Fruit fly (Drosophila melanogaster) whole organism, embryonic: ENCODE data around the gene CG3918.

Source experiments
- CG10979 ChIP-seq: fragments of 200-800 bp; sonication (Bioruptor generic); optimal IDR thresholded peaks from 2 replicates; lab custom pipeline; 2018; ENCODE audit warnings: missing biosample characterization, mild to moderate bottlenecking, missing genetic modification characterization, moderate library complexity
- CG11504 ChIP-seq: fragments of 200-800 bp; sonication (Bioruptor generic); optimal IDR thresholded peaks from 3 replicates; lab custom pipeline; 2019; ENCODE audit warnings: missing biosample characterization, mild to moderate bottlenecking, missing genetic modification characterization, moderate library complexity
- CG11560 ChIP-seq: fragments of 200-800 bp; sonication (Bioruptor generic); IDR thresholded peaks from 3 replicates; pipeline ENCODE4 v1.3.6; 2022; ENCODE audit warnings: missing biosample characterization, missing genetic modification characterization
- CG12071 ChIP-seq: fragments of 200-800 bp; sonication (Bioruptor generic); optimal IDR thresholded peaks from 3 replicates; lab custom pipeline; 2018; ENCODE audit warnings: missing biosample characterization, mild to moderate bottlenecking, missing genetic modification characterization
- CG12659 ChIP-seq: fragments of 200-800 bp; sonication (Bioruptor generic); optimal IDR thresholded peaks from 3 replicates; lab custom pipeline; 2017; ENCODE audit warnings: mild to moderate bottlenecking, missing biosample characterization, missing genetic modification reagents, missing genetic modification characterization
- CG12942 ChIP-seq: fragments of 200-800 bp; sonication (Bioruptor generic); optimal IDR thresholded peaks from 3 replicates; lab custom pipeline; 2016; ENCODE audit warnings: missing biosample characterization, missing genetic modification characterization
- CG13424 ChIP-seq: fragments of 200-800 bp; sonication (Bioruptor generic); optimal IDR thresholded peaks from 2 replicates; lab custom pipeline; 2019; ENCODE audit warnings: missing biosample characterization, mild to moderate bottlenecking, missing genetic modification characterization, moderate library complexity
- CG17612 ChIP-seq: fragments of 200-800 bp; sonication (Bioruptor generic); IDR thresholded peaks from 2 replicates; pipeline ENCODE4 v1.3.6; 2022; ENCODE audit warnings: missing biosample characterization, missing genetic modification characterization
- CG1832 ChIP-seq: fragments of 200-800 bp; sonication (Bioruptor generic); optimal IDR thresholded peaks from 2 replicates; lab custom pipeline; 2017; ENCODE audit warnings: missing biosample characterization, mild to moderate bottlenecking, missing genetic modification characterization, inconsistent platforms
- CG2116 ChIP-seq: fragments of 200-800 bp; sonication (Bioruptor generic); optimal IDR thresholded peaks from 3 replicates; lab custom pipeline; 2018; ENCODE audit warnings: missing biosample characterization, mild to moderate bottlenecking, missing genetic modification characterization
- CG3407 ChIP-seq: fragments of 200-800 bp; sonication (Bioruptor generic); optimal IDR thresholded peaks from 2 replicates; lab custom pipeline; 2018; ENCODE audit warnings: missing biosample characterization, mild to moderate bottlenecking, missing genetic modification characterization
- CG3838 ChIP-seq: fragments of 200-800 bp; sonication (Bioruptor generic); optimal IDR thresholded peaks from 3 replicates; lab custom pipeline; 2016; ENCODE audit warnings: missing biosample characterization, missing genetic modification characterization
- CG4854 ChIP-seq: fragments of 200-800 bp; sonication (Bioruptor generic); optimal IDR thresholded peaks from 2 replicates; lab custom pipeline; 2016; ENCODE audit warnings: missing biosample characterization, missing genetic modification characterization, inconsistent platforms
- CG6854 ChIP-seq: fragments of 200-800 bp; sonication (Bioruptor generic); optimal IDR thresholded peaks from 3 replicates; lab custom pipeline; 2017; ENCODE audit warnings: missing biosample characterization, mild to moderate bottlenecking, missing genetic modification characterization
- CG7745 ChIP-seq: fragments of 200-800 bp; sonication (Bioruptor generic); optimal IDR thresholded peaks from 2 replicates; lab custom pipeline; 2018; ENCODE audit warnings: missing biosample characterization, mild to moderate bottlenecking, missing genetic modification characterization, moderate library complexity
- CG8281 ChIP-seq: fragments of 200-800 bp; sonication (Bioruptor generic); optimal IDR thresholded peaks from 2 replicates; lab custom pipeline; 2018; ENCODE audit warnings: missing biosample characterization, mild to moderate bottlenecking, missing genetic modification characterization, moderate library complexity
- CG8478 ChIP-seq: fragments of >200 bp; optimal IDR thresholded peaks from 2 replicates; lab custom pipeline; 2018
- CG8765 ChIP-seq: fragments of 200-800 bp; sonication (Bioruptor generic); IDR thresholded peaks from 2 replicates; pipeline ENCODE4 v1.3.6; 2022; ENCODE audit warnings: missing biosample characterization, missing genetic modification characterization
- Camta ChIP-seq: fragments of 200-800 bp; sonication (Bioruptor generic); optimal IDR thresholded peaks from 2 replicates; lab custom pipeline; 2016; ENCODE audit warnings: missing biosample characterization, missing genetic modification characterization
- Dbx ChIP-seq: fragments of 200-800 bp; sonication (Bioruptor generic); IDR thresholded peaks from 3 replicates; pipeline ENCODE4 v1.3.6; 2022; ENCODE audit warnings: missing biosample characterization, missing genetic modification characterization
- Deaf1 ChIP-seq: fragments of 200-800 bp; optimal IDR thresholded peaks from 3 replicates; lab custom pipeline; 2019; ENCODE audit warnings: missing biosample characterization, mild to moderate bottlenecking, missing genetic modification characterization, moderate library complexity
- Doc3 ChIP-seq: fragments of 200-800 bp; sonication (Bioruptor generic); IDR thresholded peaks from 3 replicates; pipeline ENCODE4 v1.3.6; 2022; ENCODE audit warnings: missing biosample characterization, missing genetic modification characterization; ENCODE audit not compliant: partially characterized antibody
- Dref ChIP-seq: fragments of 200-800 bp; sonication (Bioruptor generic); IDR thresholded peaks from 2 replicates; pipeline ENCODE4 v1.3.6; 2022; ENCODE audit warnings: missing biosample characterization, missing genetic modification characterization
- Drgx ChIP-seq: fragments of 200-800 bp; sonication (Bioruptor generic); IDR thresholded peaks from 2 replicates; pipeline ENCODE4 v1.3.6; 2022; ENCODE audit warnings: missing biosample characterization, missing genetic modification characterization
- Ets65A ChIP-seq: fragments of 200-800 bp; sonication (Bioruptor generic); peaks from one replicate; lab custom pipeline; 2016; ENCODE audit warnings: missing biosample characterization, missing genetic modification characterization
- Hey ChIP-seq: fragments of 200-800 bp; sonication (Bioruptor generic); optimal IDR thresholded peaks from 3 replicates; lab custom pipeline; 2018; ENCODE audit warnings: missing biosample characterization, mild to moderate bottlenecking, missing genetic modification characterization
- Hr39 ChIP-seq: fragments of >200 bp; optimal IDR thresholded peaks from 2 replicates; lab custom pipeline; 2017
- Hr51 ChIP-seq, 2 experiments: fragments of 200-800 bp; sonication (Bioruptor generic); optimal IDR thresholded peaks; 2 replicates in 1 of 2; 3 replicates in 1 of 2; lab custom pipeline; 2016 to 2018; ENCODE audit warnings: missing biosample characterization in 2 of 2, missing genetic modification characterization in 2 of 2, mild to moderate bottlenecking in 1 of 2, moderate library complexity in 1 of 2
- MESR4 ChIP-seq: fragments of 200-800 bp; sonication (Bioruptor generic); optimal IDR thresholded peaks from 2 replicates; lab custom pipeline; 2018; ENCODE audit warnings: missing biosample characterization, mild to moderate bottlenecking, missing genetic modification characterization, moderate library complexity
- Meics ChIP-seq: fragments of 200-800 bp; sonication (Bioruptor generic); optimal IDR thresholded peaks from 2 replicates; lab custom pipeline; 2017; ENCODE audit warnings: missing biosample characterization, mild to moderate bottlenecking, missing genetic modification characterization
- PHDP ChIP-seq: fragments of 200-800 bp; sonication (Bioruptor generic); optimal IDR thresholded peaks from 3 replicates; lab custom pipeline; 2018; ENCODE audit warnings: missing biosample characterization, mild to moderate bottlenecking, missing genetic modification characterization, moderate library complexity
- Sox100B ChIP-seq: fragments of 200-800 bp; sonication (Bioruptor generic); optimal IDR thresholded peaks from 3 replicates; lab custom pipeline; 2018; ENCODE audit warnings: missing biosample characterization, mild to moderate bottlenecking, missing genetic modification characterization
- Stat92E ChIP-seq, 3 experiments: fragments of >200 bp in 2 of 3; fragments of 200-800 bp in 1 of 3; sonication (Bioruptor generic) in 1 of 3; optimal IDR thresholded peaks; 2 replicates each; lab custom pipeline; 2017 to 2019; ENCODE audit warnings: missing biosample characterization in 3 of 3, missing genetic modification characterization in 3 of 3, mild to moderate bottlenecking in 1 of 3, moderate library complexity in 1 of 3
- Vsx1 ChIP-seq: fragments of 200-800 bp; sonication (Bioruptor generic); optimal IDR thresholded peaks from 2 replicates; lab custom pipeline; 2017; ENCODE audit warnings: missing biosample characterization, mild to moderate bottlenecking, missing genetic modification characterization, missing genetic modification reagents
- br ChIP-seq: fragments of >200 bp; optimal IDR thresholded peaks from 2 replicates; lab custom pipeline; 2017
- chinmo ChIP-seq: fragments of 200-800 bp; sonication (Bioruptor generic); IDR thresholded peaks from 4 replicates; pipeline ENCODE4 v1.3.6; 2022; ENCODE audit warnings: missing biosample characterization, missing genetic modification characterization; ENCODE audit not compliant: partially characterized antibody
- corto ChIP-seq: fragments of 200-800 bp; sonication (Bioruptor generic); optimal IDR thresholded peaks from 2 replicates; lab custom pipeline; 2016; ENCODE audit warnings: missing biosample characterization, mild to moderate bottlenecking, missing genetic modification characterization, moderate library complexity
- fu2 ChIP-seq: fragments of 200-800 bp; sonication (Bioruptor generic); optimal IDR thresholded peaks from 2 replicates; lab custom pipeline; 2016; ENCODE audit warnings: missing biosample characterization, missing genetic modification characterization
- gem ChIP-seq: fragments of 200-800 bp; sonication (Bioruptor generic); optimal IDR thresholded peaks from 2 replicates; lab custom pipeline; 2019; ENCODE audit warnings: missing biosample characterization, mild to moderate bottlenecking, missing genetic modification characterization, moderate library complexity
- ham ChIP-seq: fragments of 200-800 bp; sonication (Bioruptor generic); IDR thresholded peaks from 2 replicates; pipeline ENCODE4 v1.3.6; 2022; ENCODE audit warnings: missing biosample characterization, missing genetic modification characterization
- hkb ChIP-seq, 2 experiments: fragments of 200-800 bp in 1 of 2; fragments of >200 bp in 1 of 2; sonication (Bioruptor generic) in 1 of 2; IDR thresholded peaks in 1 of 2; optimal IDR thresholded peaks in 1 of 2; 2 replicates each; pipeline versions ENCODE4 v1.3.6 to Lab custom; 2017 to 2022; ENCODE audit warnings: missing biosample characterization in 1 of 2, missing genetic modification characterization in 1 of 2
- kah ChIP-seq: fragments of 200-800 bp; sonication (Bioruptor generic); optimal IDR thresholded peaks from 2 replicates; lab custom pipeline; 2018; ENCODE audit warnings: missing biosample characterization, mild to moderate bottlenecking, missing genetic modification characterization
- kni ChIP-seq: fragments of 200-800 bp; sonication (Bioruptor generic); optimal IDR thresholded peaks from 3 replicates; lab custom pipeline; 2017; ENCODE audit warnings: mild to moderate bottlenecking, missing biosample characterization, missing genetic modification reagents, missing genetic modification characterization
- onecut ChIP-seq: fragments of 200-800 bp; sonication (Bioruptor generic); IDR thresholded peaks from 2 replicates; pipeline ENCODE4 v1.3.6; 2022; ENCODE audit warnings: missing biosample characterization, missing genetic modification characterization
- p53 ChIP-seq: fragments of 200-800 bp; sonication (Bioruptor generic); optimal IDR thresholded peaks from 2 replicates; lab custom pipeline; 2016; ENCODE audit warnings: missing biosample characterization, missing genetic modification characterization
- slou ChIP-seq: fragments of 200-800 bp; sonication (Bioruptor generic); optimal IDR thresholded peaks from 3 replicates; lab custom pipeline; 2016; ENCODE audit warnings: missing biosample characterization, missing genetic modification characterization
- sob ChIP-seq: fragments of 200-800 bp; sonication (Bioruptor generic); IDR thresholded peaks from 2 replicates; pipeline ENCODE4 v1.3.6; 2022; ENCODE audit warnings: missing biosample characterization, missing genetic modification characterization
- ssp ChIP-seq: fragments of 200-800 bp; sonication (Bioruptor generic); IDR thresholded peaks from 2 replicates; pipeline ENCODE4 v1.3.6; 2022; ENCODE audit warnings: missing biosample characterization, missing genetic modification characterization
- tap ChIP-seq: fragments of 200-800 bp; optimal IDR thresholded peaks from 3 replicates; lab custom pipeline; 2019; ENCODE audit warnings: missing biosample characterization, mild to moderate bottlenecking, missing genetic modification characterization, moderate library complexity
- toy ChIP-seq: fragments of 200-800 bp; sonication (Bioruptor generic); IDR thresholded peaks from 2 replicates; pipeline ENCODE4 v1.3.6; 2022; ENCODE audit warnings: missing biosample characterization, missing genetic modification characterization

Gene CG3918

DNA sequence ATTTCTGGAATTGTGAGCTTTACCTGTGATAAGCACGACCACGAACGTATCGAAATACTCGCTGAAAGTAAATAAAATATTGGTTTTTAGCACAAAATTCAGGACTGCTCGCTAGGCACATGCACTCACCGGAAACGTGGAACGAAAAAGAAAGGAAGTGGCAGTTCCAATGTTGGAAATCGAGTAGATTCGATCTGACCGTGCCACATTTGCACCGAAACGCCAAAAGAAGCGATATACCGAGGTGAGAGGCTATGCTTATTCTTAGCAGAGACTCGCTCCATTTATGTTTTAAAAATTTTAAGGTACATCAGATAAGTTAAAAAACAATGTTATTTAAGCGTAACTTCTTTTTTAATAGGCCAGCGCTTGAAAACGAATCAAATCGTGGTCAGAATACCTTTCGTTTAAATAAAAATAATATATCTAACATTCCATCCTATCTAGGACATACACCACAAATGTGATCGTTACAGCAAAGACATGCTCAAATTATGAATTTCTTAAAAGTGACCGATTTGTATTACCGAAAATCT lies 8.9 kb downstream of the CG3918 start, which contains the start of gene RpL7A (continued):
- TF ChIP-seq Meics (peak; percentile 82), CG2116 (GFP tag; lab: Kevin White, UChicago) (no peak), onecut (GFP tag; lab: Robert Waterston, UW) (peak; percentile 73), sob (no peak; the same call in none of the 2 replicates), fu2 (peak; percentile 36), CG12659 (GFP tag; lab: Kevin White, UChicago) (peak; percentile 74), Sox100B (GFP tag; lab: Kevin White, UChicago) (peak; percentile 65), CG3407 (GFP tag; lab: Kevin White, UChicago) (peak; percentile 38), CG8281 (tag; lab: Kevin White, UChicago) (peak; percentile 13), Dbx (peak; percentile 50; the same call in 2 of the 3 replicates), Deaf1 (no peak), Camta (GFP tag; lab: Kevin White, UChicago) (peak; percentile 41), slou (GFP tag; lab: Kevin White, UChicago) (no peak), Dref (GFP tag; lab: Robert Waterston, UW) (peak; percentile 35; the same call in 1 of the 2 replicates), p53 (GFP tag; lab: Kevin White, UChicago) (peak; percentile 36), CG8765 (no peak), Hr51 (GFP tag; optimal IDR thresholded peaks at IDR 0.05; lab: Kevin White, UChicago) (peak; percentile 31 to 38), hkb (optimal IDR thresholded peaks at IDR 0.05; lab: Kevin White, UChicago) (no peak), hkb (GFP tag; IDR thresholded peaks at IDR 0.05; lab: Robert Waterston, UW) (peak; percentile 54), corto (GFP tag; lab: Kevin White, UChicago) (no peak), Vsx1 (peak; percentile 60), Stat92E (GFP tag; optimal IDR thresholded peaks at IDR 0.05; lab: Kevin White, UChicago) (peak in 1 of 3 experiments; percentile 19), CG12071 (GFP tag; lab: Kevin White, UChicago) (peak; percentile 86), tap (tag; lab: Kevin White, UChicago) (peak; percentile 2), kah (GFP tag; lab: Kevin White, UChicago) (peak; percentile 42), CG1832 (no peak), CG11560 (peak; percentile 40; the same call in 1 of the 3 replicates), Ets65A (GFP tag; lab: Kevin White, UChicago) (peak; percentile 96), Hey (tag; lab: Kevin White, UChicago) (peak; percentile 38), CG12942 (GFP tag; lab: Kevin White, UChicago) (no peak), Hr39 (no peak), CG11504 (tag; lab: Kevin White, UChicago) (peak; percentile 48), CG13424 (tag; lab: Kevin White, UChicago) (no peak), ham (no peak), gem (no peak), MESR4 (GFP tag; lab: Kevin White, UChicago) (peak; percentile 90), toy (GFP tag; lab: Robert Waterston, UW) (no peak), CG17612 (GFP tag; lab: Robert Waterston, UW) (no peak), CG6854 (GFP tag; lab: Kevin White, UChicago) (peak; percentile 45), CG4854 (GFP tag; lab: Kevin White, UChicago) (peak; percentile 22), chinmo (GFP tag; lab: Robert Waterston, UW) (no peak), Drgx (GFP tag; lab: Robert Waterston, UW) (peak; percentile 32; the same call in 1 of the 2 replicates), kni (GFP tag; lab: Kevin White, UChicago) (peak; percentile 24), Doc3 (no peak), br (lab: Kevin White, UChicago) (no peak), CG8478 (lab: Kevin White, UChicago) (peak; percentile 64), CG10979 (tag; lab: Kevin White, UChicago) (peak; percentile 13), PHDP (tag; lab: Kevin White, UChicago) (peak; percentile 67), CG7745 (no peak), ssp (GFP tag; lab: Robert Waterston, UW) (no peak), CG3838 (GFP tag; lab: Kevin White, UChicago) (no peak)
